Worm (Caenorhabditis elegans): ENCODE results near the gene R05G6.10.

Gene R05G6.10

ce11 chrIV:7542485-7543001 is at the start of gene R05G6.10:
Gene R05G6.10 (minus strand): TSS chrIV:7542535.
- peak; percentile 2 for TF ChIP-seq zag-1 (tag; optimal IDR thresholded peaks at IDR 0.05)
- TF ChIP-seq ztf-1 (GFP tag; conservative IDR thresholded peaks at IDR 0.05) = no peak
- no peak for TF ChIP-seq F13H6.1 (tag; optimal IDR thresholded peaks at IDR 0.05)
- TF ChIP-seq peb-1 (tag; optimal IDR thresholded peaks at IDR 0.05) = no peak
- TF ChIP-seq gmeb-1 (tag; optimal IDR thresholded peaks at IDR 0.05) = no peak

- TF ChIP-seq unc-55 (GFP tag; optimal IDR thresholded peaks at IDR 0.05) (peak; percentile 46), elt-3 (tag; optimal IDR thresholded peaks at IDR 0.05) (no peak), egl-27 (tag; optimal IDR thresholded peaks at IDR 0.05) (no peak), sem-4 (tag; optimal IDR thresholded peaks at IDR 0.05) (peak; percentile 45)
These were observed 46.3 kb upstream of the R05G6.10 start, which contains the start of gene cla-1 for ce11 chrIV:7588631-7589030. Gene cla-1 (plus strand): TSS chrIV:7588931.

ce11 chrIV:7586972-7587371 is 44.6 kb upstream of the R05G6.10 start:
- TF ChIP-seq R02D3.7 (tag; optimal IDR thresholded peaks at IDR 0.05) = no peak
- no peak for TF ChIP-seq elt-3 (tag; optimal IDR thresholded peaks at IDR 0.05)
- TF ChIP-seq nhr-21 (tag; optimal IDR thresholded peaks at IDR 0.05) = no peak
- TF ChIP-seq blmp-1 (tag; optimal IDR thresholded peaks at IDR 0.05; ENCODE audit: insufficient read depth) = no peak
- TF ChIP-seq mab-5 (tag; optimal IDR thresholded peaks at IDR 0.05) = no peak
- no peak for TF ChIP-seq C34F6.9 (tag; optimal IDR thresholded peaks at IDR 0.05)
- no peak for TF ChIP-seq unc-62 (GFP tag; optimal IDR thresholded peaks at IDR 0.05)
- no peak for TF ChIP-seq lin-39 (tag; optimal IDR thresholded peaks at IDR 0.05)
- no peak for TF ChIP-seq ztf-4 (tag; optimal IDR thresholded peaks at IDR 0.05)
- TF ChIP-seq nhr-6 (tag; optimal IDR thresholded peaks at IDR 0.05) = no peak
- no peak for TF ChIP-seq sem-4 (tag; optimal IDR thresholded peaks at IDR 0.05)
- TF ChIP-seq sma-9 (GFP tag; optimal IDR thresholded peaks at IDR 0.05) = no peak
- no peak for TF ChIP-seq sma-9 (tag; optimal IDR thresholded peaks at IDR 0.05)
- TF ChIP-seq nhr-23 (tag; optimal IDR thresholded peaks at IDR 0.05) = no peak
- no peak for TF ChIP-seq alr-1 (tag; optimal IDR thresholded peaks at IDR 0.05)
- no peak for TF ChIP-seq egl-27 (tag; optimal IDR thresholded peaks at IDR 0.05)
- TF ChIP-seq lsy-2 (tag; optimal IDR thresholded peaks at IDR 0.05) = no peak

ce11 chrIV:7585273-7585882 is 43.0 kb upstream of the R05G6.10 start:
- TF ChIP-seq dmd-4 (tag; optimal IDR thresholded peaks at IDR 0.05) (no peak), fos-1 (tag; optimal IDR thresholded peaks at IDR 0.05) (no peak), crh-2 (tag; optimal IDR thresholded peaks at IDR 0.05) (no peak), Y55F3AM.14 (GFP tag; optimal IDR thresholded peaks at IDR 0.05) (no peak), ztf-1 (GFP tag; conservative IDR thresholded peaks at IDR 0.05) (no peak), snpc-4 (tag; optimal IDR thresholded peaks at IDR 0.05) (no peak), lin-39 (tag; optimal IDR thresholded peaks at IDR 0.05) (no peak), mbf-1 (tag; optimal IDR thresholded peaks at IDR 0.05) (no peak), aly-2 (tag; optimal IDR thresholded peaks at IDR 0.05) (no peak), blmp-1 (tag; optimal IDR thresholded peaks at IDR 0.05; ENCODE audit: insufficient read depth) (no peak), unc-55 (GFP tag; optimal IDR thresholded peaks at IDR 0.05) (peak; percentile 69), alr-1 (tag; optimal IDR thresholded peaks at IDR 0.05) (no peak), peb-1 (tag; optimal IDR thresholded peaks at IDR 0.05) (no peak), gmeb-1 (tag; optimal IDR thresholded peaks at IDR 0.05) (no peak), nhr-25 (tag; optimal IDR thresholded peaks at IDR 0.05) (no peak), F13H6.1 (tag; optimal IDR thresholded peaks at IDR 0.05) (no peak), sma-9 (GFP tag; optimal IDR thresholded peaks at IDR 0.05) (no peak), sma-9 (tag; optimal IDR thresholded peaks at IDR 0.05) (no peak), zag-1 (tag; optimal IDR thresholded peaks at IDR 0.05) (peak; percentile 30), ztf-11 (tag; optimal IDR thresholded peaks at IDR 0.05) (no peak), ZK546.5 (tag; optimal IDR thresholded peaks at IDR 0.05) (no peak), unc-62 (GFP tag; optimal IDR thresholded peaks at IDR 0.05) (no peak), lsy-2 (tag; optimal IDR thresholded peaks at IDR 0.05) (peak in 1 of 2 experiments; percentile 10), nhr-77 (tag; optimal IDR thresholded peaks at IDR 0.05) (no peak), nhr-11 (tag; optimal IDR thresholded peaks at IDR 0.05) (no peak), lin-13 (GFP tag; optimal IDR thresholded peaks at IDR 0.05) (no peak), nhr-10 (tag; optimal IDR thresholded peaks at IDR 0.05) (no peak), R02D3.7 (tag; optimal IDR thresholded peaks at IDR 0.05) (no peak), nhr-6 (tag; optimal IDR thresholded peaks at IDR 0.05) (no peak), ceh-16 (tag; optimal IDR thresholded peaks at IDR 0.05) (no peak), C34F6.9 (tag; optimal IDR thresholded peaks at IDR 0.05) (peak; percentile 40), ztf-4 (tag; optimal IDR thresholded peaks at IDR 0.05) (no peak), nhr-237 (tag; optimal IDR thresholded peaks at IDR 0.05) (no peak), mdl-1 (tag; optimal IDR thresholded peaks at IDR 0.05) (no peak), elt-1 (tag; optimal IDR thresholded peaks at IDR 0.05) (no peak), egl-27 (tag; optimal IDR thresholded peaks at IDR 0.05) (no peak), elt-3 (tag; optimal IDR thresholded peaks at IDR 0.05) (no peak)
